Worm (Caenorhabditis elegans) whole organism, L3 larva: ENCODE data around the gene F01F1.2.

ENCODE experiments used
- R02D3.7 ChIP-seq: fragments of 150-350 bp; optimal IDR thresholded peaks from 2 replicates; lab custom pipeline; 2014; ENCODE audit warnings: missing biosample characterization, missing genetic modification characterization
- ZK546.5 ChIP-seq: sonication (generic microtip); optimal IDR thresholded peaks from 2 replicates; lab custom pipeline; 2017; ENCODE audit warnings: missing biosample characterization, missing genetic modification characterization
- aly-2 ChIP-seq: fragments of 150-350 bp; optimal IDR thresholded peaks from 2 replicates; lab custom pipeline; 2014; ENCODE audit warnings: missing biosample characterization, missing genetic modification characterization
- ama-1 ChIP-seq: fragments of 150-350 bp; optimal IDR thresholded peaks from 2 replicates; lab custom pipeline; 2018
- ceh-16 ChIP-seq: sonication (generic microtip); optimal IDR thresholded peaks from 2 replicates; lab custom pipeline; 2017; ENCODE audit warnings: missing biosample characterization, missing genetic modification characterization
- ceh-28 ChIP-seq: fragments of 150-350 bp; optimal IDR thresholded peaks from 2 replicates; lab custom pipeline; 2014; ENCODE audit warnings: missing biosample characterization, missing genetic modification reagents, missing genetic modification characterization
- ceh-82 ChIP-seq: fragments of 150-350 bp; optimal IDR thresholded peaks from 2 replicates; lab custom pipeline; 2014; ENCODE audit warnings: missing biosample characterization, missing genetic modification characterization
- ceh-9 ChIP-seq: sonication (generic microtip); optimal IDR thresholded peaks from 2 replicates; lab custom pipeline; 2018; ENCODE audit warnings: missing biosample characterization, missing genetic modification characterization
- daf-12 ChIP-seq: fragments of 150-350 bp; optimal IDR thresholded peaks from 2 replicates; lab custom pipeline; 2014; ENCODE audit warnings: missing biosample characterization, missing genetic modification reagents, missing genetic modification characterization
- egl-27 ChIP-seq: sonication (generic microtip); optimal IDR thresholded peaks from 4 replicates; lab custom pipeline; 2017; ENCODE audit warnings: missing biosample characterization, missing genetic modification reagents, missing genetic modification characterization
- egl-5 ChIP-seq: fragments of 150-350 bp; optimal IDR thresholded peaks from 2 replicates; lab custom pipeline; 2017; ENCODE audit warnings: missing biosample characterization, missing genetic modification reagents, missing genetic modification characterization, inconsistent platforms
- elt-1 ChIP-seq: fragments of 150-350 bp; optimal IDR thresholded peaks from 2 replicates; lab custom pipeline; 2014; ENCODE audit warnings: missing biosample characterization, missing genetic modification characterization
- elt-2 ChIP-seq: sonication (generic microtip); optimal IDR thresholded peaks from 2 replicates; lab custom pipeline; 2016; ENCODE audit warnings: missing genetic modification reagents, mild to moderate bottlenecking, missing genetic modification characterization, missing compliant biosample characterization
- elt-3 ChIP-seq, 3 experiments: fragments of 150-350 bp in 1 of 3; sonication (generic microtip) in 2 of 3; optimal IDR thresholded peaks; 2 replicates in 2 of 3; 4 replicates in 1 of 3; lab custom pipeline; 2014 to 2017; ENCODE audit warnings: missing biosample characterization in 3 of 3, missing genetic modification characterization in 3 of 3
- eor-1 ChIP-seq, 2 experiments: fragments of 150-350 bp; optimal IDR thresholded peaks; 2 replicates each; lab custom pipeline; 2014 to 2018; ENCODE audit warnings: missing biosample characterization in 2 of 2, missing genetic modification characterization in 2 of 2
- fkh-10 ChIP-seq: sonication (generic microtip); optimal IDR thresholded peaks from 2 replicates; lab custom pipeline; 2017; ENCODE audit warnings: missing biosample characterization, missing genetic modification reagents, missing genetic modification characterization
- fkh-2 ChIP-seq: fragments of 150-350 bp; optimal IDR thresholded peaks from 2 replicates; lab custom pipeline; 2014; ENCODE audit warnings: missing biosample characterization, missing genetic modification reagents, missing genetic modification characterization
- fos-1 ChIP-seq: fragments of 150-350 bp; optimal IDR thresholded peaks from 2 replicates; lab custom pipeline; 2014; ENCODE audit warnings: missing biosample characterization, missing genetic modification characterization
- hmg-11 ChIP-seq: sonication (generic microtip); optimal IDR thresholded peaks from 2 replicates; lab custom pipeline; 2016; ENCODE audit warnings: missing genetic modification characterization, missing compliant biosample characterization
- jun-1 ChIP-seq: fragments of 150-350 bp; optimal IDR thresholded peaks from 2 replicates; lab custom pipeline; 2014; ENCODE audit warnings: missing biosample characterization, missing genetic modification reagents, missing genetic modification characterization
- lin-15B ChIP-seq: fragments of 150-350 bp; optimal IDR thresholded peaks from 2 replicates; lab custom pipeline; 2014; ENCODE audit warnings: missing biosample characterization, missing genetic modification characterization
- lin-39 ChIP-seq: fragments of 150-350 bp; optimal IDR thresholded peaks from 2 replicates; lab custom pipeline; 2018; ENCODE audit warnings: missing biosample characterization, missing genetic modification reagents, missing genetic modification characterization
- lsy-12 ChIP-seq: sonication (generic microtip); optimal IDR thresholded peaks from 2 replicates; lab custom pipeline; 2016; ENCODE audit warnings: mild to moderate bottlenecking, missing genetic modification characterization, missing compliant biosample characterization
- mdl-1 ChIP-seq: fragments of 150-350 bp; optimal IDR thresholded peaks from 2 replicates; lab custom pipeline; 2014; ENCODE audit warnings: missing biosample characterization, missing genetic modification characterization
- mml-1 ChIP-seq: fragments of 150-350 bp; sonication (generic microtip); optimal IDR thresholded peaks from 3 replicates; lab custom pipeline; 2014; ENCODE audit warnings: missing biosample characterization, missing genetic modification characterization
- nfya-1 ChIP-seq: sonication (generic microtip); optimal IDR thresholded peaks from 2 replicates; lab custom pipeline; 2017; ENCODE audit warnings: missing genetic modification characterization, mild to moderate bottlenecking, missing compliant biosample characterization, antibody characterized with exemption, moderate library complexity; ENCODE audit not compliant: insufficient read depth
- nhr-11 ChIP-seq: fragments of 150-350 bp; optimal IDR thresholded peaks from 2 replicates; lab custom pipeline; 2014; ENCODE audit warnings: missing biosample characterization, missing genetic modification characterization
- nhr-12 ChIP-seq: fragments of 150-350 bp; optimal IDR thresholded peaks from 2 replicates; lab custom pipeline; 2014; ENCODE audit warnings: missing biosample characterization, missing genetic modification characterization
- nhr-23 ChIP-seq: fragments of 150-350 bp; optimal IDR thresholded peaks from 2 replicates; lab custom pipeline; 2014; ENCODE audit warnings: missing biosample characterization, missing genetic modification reagents, missing genetic modification characterization
- nhr-237 ChIP-seq: fragments of 150-350 bp; optimal IDR thresholded peaks from 2 replicates; lab custom pipeline; 2014; ENCODE audit warnings: missing biosample characterization, missing genetic modification characterization
- nhr-25 ChIP-seq: sonication (generic microtip); optimal IDR thresholded peaks from 2 replicates; lab custom pipeline; 2017; ENCODE audit warnings: missing biosample characterization, missing genetic modification characterization
- nhr-28 ChIP-seq: fragments of 150-350 bp; optimal IDR thresholded peaks from 2 replicates; lab custom pipeline; 2014; ENCODE audit warnings: missing biosample characterization, missing genetic modification characterization
- nhr-43 ChIP-seq: sonication (generic microtip); optimal IDR thresholded peaks from 2 replicates; lab custom pipeline; 2016; ENCODE audit warnings: mild to moderate bottlenecking, missing genetic modification characterization, missing compliant biosample characterization; ENCODE audit not compliant: poor library complexity, severe bottlenecking
- nhr-67 ChIP-seq: fragments of 150-350 bp; optimal IDR thresholded peaks from 2 replicates; lab custom pipeline; 2014; ENCODE audit warnings: missing biosample characterization, missing genetic modification characterization
- nhr-76 ChIP-seq: fragments of 150-350 bp; sonication (generic microtip); optimal IDR thresholded peaks from 5 replicates; lab custom pipeline; 2014; ENCODE audit warnings: missing biosample characterization, missing genetic modification characterization
- nhr-77 ChIP-seq: fragments of 150-350 bp; optimal IDR thresholded peaks from 2 replicates; lab custom pipeline; 2014; ENCODE audit warnings: missing biosample characterization, missing genetic modification characterization
- pha-4 ChIP-seq: fragments of 150-350 bp; optimal IDR thresholded peaks from 2 replicates; lab custom pipeline; 2014; ENCODE audit warnings: missing biosample characterization, missing genetic modification reagents, missing genetic modification characterization
- pqm-1 ChIP-seq: fragments of 150-350 bp; optimal IDR thresholded peaks from 2 replicates; lab custom pipeline; 2017; ENCODE audit warnings: missing biosample characterization, missing genetic modification characterization, inconsistent platforms
- sea-2 ChIP-seq: fragments of 150-350 bp; sonication (generic microtip); optimal IDR thresholded peaks from 4 replicates; lab custom pipeline; 2014; ENCODE audit warnings: missing biosample characterization, missing genetic modification reagents, missing genetic modification characterization
- skn-1 ChIP-seq: fragments of 150-350 bp; optimal IDR thresholded peaks from 2 replicates; lab custom pipeline; 2014; ENCODE audit warnings: missing biosample characterization, missing genetic modification characterization
- snpc-4 ChIP-seq: fragments of 150-350 bp; optimal IDR thresholded peaks from 2 replicates; lab custom pipeline; 2014; ENCODE audit warnings: missing biosample characterization, missing genetic modification characterization
- tbx-2 ChIP-seq: sonication (generic microtip); optimal IDR thresholded peaks from 2 replicates; lab custom pipeline; 2016; ENCODE audit warnings: mild to moderate bottlenecking, missing genetic modification characterization, missing compliant biosample characterization
- unc-39 ChIP-seq: sonication (generic microtip); optimal IDR thresholded peaks from 4 replicates; lab custom pipeline; 2017; ENCODE audit warnings: missing biosample characterization, missing genetic modification characterization
- unc-62 ChIP-seq: fragments of 150-350 bp; sonication (generic microtip); optimal IDR thresholded peaks from 4 replicates; lab custom pipeline; 2014; ENCODE audit warnings: missing biosample characterization, missing genetic modification reagents, missing genetic modification characterization
- zag-1 ChIP-seq: fragments of 150-350 bp; optimal IDR thresholded peaks from 2 replicates; lab custom pipeline; 2014; ENCODE audit warnings: missing biosample characterization, missing genetic modification characterization
- ztf-11 ChIP-seq: fragments of 150-350 bp; optimal IDR thresholded peaks from 2 replicates; lab custom pipeline; 2014; ENCODE audit warnings: missing biosample characterization, missing genetic modification characterization
- ztf-4 ChIP-seq: fragments of 150-350 bp; optimal IDR thresholded peaks from 2 replicates; lab custom pipeline; 2014; ENCODE audit warnings: missing biosample characterization, missing genetic modification characterization

F01F1.2 gene

ce11 chrIII:5872288-5872687 lies 6.1 kb upstream of the F01F1.2 start:
- no peak for TF ChIP-seq pqm-1 (tag; lab: Kevin White, UChicago)
- TF ChIP-seq egl-5 (tag; lab: Kevin White, UChicago), result peak; percentile 49
- TF ChIP-seq tbx-2 (tag; lab: Kevin White, UChicago), result no peak
- TF ChIP-seq ama-1 (lab: Kevin White, UChicago), result no peak
- no peak for TF ChIP-seq mml-1 (tag; lab: Kevin White, UChicago)

DNA sequence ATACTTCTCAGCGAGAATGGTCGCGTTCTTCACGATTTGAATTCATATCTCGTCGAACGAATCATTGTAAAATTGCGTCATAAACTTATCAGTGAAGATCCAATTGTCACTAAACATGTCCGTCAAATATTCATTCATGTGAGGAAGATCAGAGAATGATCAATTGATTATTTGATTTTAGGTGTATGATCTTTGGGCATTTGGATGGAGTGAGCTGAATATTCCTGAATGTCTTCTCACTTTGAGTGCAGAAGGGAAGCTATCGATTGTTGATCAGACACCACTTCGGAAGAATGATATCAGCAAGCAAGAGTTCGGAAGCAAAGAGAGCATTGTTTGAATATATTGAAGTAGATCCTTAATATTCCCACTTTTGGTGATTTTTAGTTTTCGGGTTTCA lies 4.1 kb upstream of the F01F1.2 start:
- TF ChIP-seq fkh-2 (tag; lab: Kevin White, UChicago), result no peak
- peak; percentile 8 for TF ChIP-seq pqm-1 (tag; lab: Kevin White, UChicago)
- peak; percentile 41 for TF ChIP-seq elt-2 (tag; lab: Kevin White, UChicago)
- no peak for TF ChIP-seq snpc-4 (tag; lab: Kevin White, UChicago)
- TF ChIP-seq unc-39, result no peak
- no peak for TF ChIP-seq nhr-77 (tag; lab: Kevin White, UChicago)
- TF ChIP-seq zag-1 (tag; lab: Kevin White, UChicago), result no peak
- TF ChIP-seq hmg-11 (tag; lab: Kevin White, UChicago), result no peak
- TF ChIP-seq lin-15B (tag; lab: Kevin White, UChicago), result no peak
- no peak for TF ChIP-seq ceh-9 (tag; lab: Kevin White, UChicago)
- no peak for TF ChIP-seq nhr-67 (tag; lab: Kevin White, UChicago)
- peak; percentile 92 for TF ChIP-seq nhr-43 (tag; lab: Kevin White, UChicago)
- no peak for TF ChIP-seq elt-1 (tag; lab: Kevin White, UChicago)
- no peak for TF ChIP-seq tbx-2 (tag; lab: Kevin White, UChicago)
- TF ChIP-seq elt-3 (tag; optimal IDR thresholded peaks at IDR 0.05; lab: Kevin White, UChicago), result peak; percentile 17 to 83 (median 76)
- peak; percentile 78 for TF ChIP-seq nhr-23 (tag; lab: Kevin White, UChicago)
- TF ChIP-seq R02D3.7 (tag; lab: Kevin White, UChicago), result no peak
- peak; percentile 5 for TF ChIP-seq nhr-76
- no peak for TF ChIP-seq nhr-12 (tag; lab: Kevin White, UChicago)
- peak; percentile 38 for TF ChIP-seq lsy-12 (tag; lab: Kevin White, UChicago)
- peak; percentile 64 for TF ChIP-seq nhr-25
- no peak for TF ChIP-seq daf-12 (tag; lab: Kevin White, UChicago)
- TF ChIP-seq ztf-4 (tag; lab: Kevin White, UChicago), result peak; percentile 14
- TF ChIP-seq unc-62, result peak; percentile 66
- no peak for TF ChIP-seq eor-1 (tag; optimal IDR thresholded peaks at IDR 0.05; lab: Kevin White, UChicago)
- no peak for TF ChIP-seq ceh-16
- no peak for TF ChIP-seq nhr-28
- TF ChIP-seq mml-1 (tag; lab: Kevin White, UChicago), result no peak
- no peak for TF ChIP-seq ceh-82 (tag; lab: Kevin White, UChicago)
- no peak for TF ChIP-seq aly-2 (tag; lab: Kevin White, UChicago)
- TF ChIP-seq ZK546.5 (tag; lab: Kevin White, UChicago), result no peak
- TF ChIP-seq egl-27 (tag; lab: Kevin White, UChicago), result no peak
- no peak for TF ChIP-seq skn-1 (tag; lab: Kevin White, UChicago)
- TF ChIP-seq ztf-11, result no peak
- TF ChIP-seq lin-39, result no peak
- no peak for TF ChIP-seq mdl-1 (tag; lab: Kevin White, UChicago)
- peak; percentile 96 for TF ChIP-seq ama-1 (lab: Kevin White, UChicago)
- peak; percentile 5 for TF ChIP-seq fos-1 (tag; lab: Kevin White, UChicago)
- no peak for TF ChIP-seq nhr-237 (tag; lab: Kevin White, UChicago)
- no peak for TF ChIP-seq egl-5 (tag; lab: Kevin White, UChicago)
- TF ChIP-seq jun-1 (tag; lab: Kevin White, UChicago), result peak; percentile 48
- no peak for TF ChIP-seq fkh-10 (GFP tag; lab: Kevin White, UChicago)
- TF ChIP-seq ceh-28, result no peak
- no peak for TF ChIP-seq sea-2
- no peak for TF ChIP-seq nfya-1 (tag; lab: Kevin White, UChicago)
- no peak for TF ChIP-seq nhr-11
- no peak for TF ChIP-seq pha-4 (tag; lab: Kevin White, UChicago)
